Worm (Caenorhabditis elegans) whole organism, young adult: ENCODE measurements around the gene F59F3.6.
A peak's percentile ranks its signal among the peaks of the same experiment; 100 is the strongest.

Source experiments
- B0035.1 ChIP-seq: sonication (generic microtip); optimal IDR thresholded peaks from 2 replicates; lab custom pipeline; 2016; ENCODE audit warnings: missing genetic modification characterization, mild to moderate bottlenecking, missing compliant biosample characterization, missing genotype, missing genetic modification reagents
- F39B2.1 ChIP-seq: fragments of 200-800 bp; sonication (Bioruptor generic); IDR thresholded peaks from 2 replicates; pipeline ENCODE4 v1.3.6; 2022; ENCODE audit warnings: missing genetic modification reagents, missing genetic modification characterization, missing compliant biosample characterization
- F57A8.1 ChIP-seq: fragments of 200-800 bp; sonication (Bioruptor generic); optimal IDR thresholded peaks from 2 replicates; lab custom pipeline; 2018; ENCODE audit warnings: mild to moderate bottlenecking, missing genetic modification characterization, moderate library complexity, missing compliant biosample characterization
- Y56A3A.18 ChIP-seq: fragments of 200-800 bp; sonication (Bioruptor generic); IDR thresholded peaks from 2 replicates; pipeline ENCODE4 v1.3.6; 2022; ENCODE audit warnings: missing genetic modification reagents, missing genetic modification characterization, missing compliant biosample characterization
- Y67H2A.10 ChIP-seq: fragments of 200-800 bp; sonication (Bioruptor generic); conservative IDR thresholded peaks from 2 replicates; pipeline ENCODE4 v1.3.6; 2022; ENCODE audit warnings: missing genetic modification reagents, missing genetic modification characterization, missing compliant biosample characterization
- Y79H2A.3 ChIP-seq: fragments of 200-800 bp; sonication (Bioruptor generic); conservative IDR thresholded peaks from 2 replicates; pipeline ENCODE4 v1.3.6; 2022; ENCODE audit warnings: missing genetic modification reagents, missing genetic modification characterization, missing compliant biosample characterization
- aptf-3 ChIP-seq: fragments of 200-800 bp; sonication (Bioruptor generic); IDR thresholded peaks from 2 replicates; pipeline ENCODE4 v1.3.6; 2022; ENCODE audit warnings: missing genetic modification characterization, missing compliant biosample characterization
- attf-6 ChIP-seq: fragments of 200-800 bp; sonication (Bioruptor generic); IDR thresholded peaks from 2 replicates; pipeline ENCODE4 v1.3.6; 2022; ENCODE audit warnings: missing genetic modification reagents, missing genetic modification characterization, missing compliant biosample characterization
- ceh-79 ChIP-seq: sonication (generic microtip); optimal IDR thresholded peaks from 2 replicates; lab custom pipeline; 2017; ENCODE audit warnings: mild to moderate bottlenecking, missing genetic modification characterization, missing compliant biosample characterization
- ceh-91 ChIP-seq: fragments of 200-800 bp; sonication (Bioruptor generic); IDR thresholded peaks from 2 replicates; pipeline ENCODE4 v1.3.6; 2022; ENCODE audit warnings: missing genetic modification reagents, missing genetic modification characterization, missing compliant biosample characterization
- efl-1 ChIP-seq: fragments of 150-350 bp; optimal IDR thresholded peaks from 2 replicates; lab custom pipeline; 2014; ENCODE audit warnings: missing biosample characterization, missing genetic modification reagents, missing genetic modification characterization
- egl-44 ChIP-seq: fragments of 200-800 bp; sonication (Bioruptor generic); IDR thresholded peaks from 2 replicates; pipeline ENCODE4 v1.3.6; 2022; ENCODE audit warnings: missing genetic modification reagents, missing genetic modification characterization, missing compliant biosample characterization
- egrh-3 ChIP-seq: fragments of 200-800 bp; sonication (Bioruptor generic); IDR thresholded peaks from 2 replicates; pipeline ENCODE4 v1.3.6; 2022; ENCODE audit warnings: missing genetic modification reagents, missing genetic modification characterization, missing compliant biosample characterization
- hrde-1 ChIP-seq: sonication (generic microtip); optimal IDR thresholded peaks from 2 replicates; lab custom pipeline; 2016; ENCODE audit warnings: missing genetic modification characterization, mild to moderate bottlenecking, missing compliant biosample characterization, moderate library complexity, missing genotype, missing genetic modification reagents, borderline replicate concordance
- lin-54 ChIP-seq: fragments of 200-800 bp; sonication (Bioruptor generic); optimal IDR thresholded peaks from 2 replicates; lab custom pipeline; 2018; ENCODE audit warnings: mild to moderate bottlenecking, missing genetic modification characterization, missing compliant biosample characterization
- lsl-1 ChIP-seq: fragments of 200-800 bp; sonication (Bioruptor generic); optimal IDR thresholded peaks from 2 replicates; lab custom pipeline; 2018; ENCODE audit warnings: mild to moderate bottlenecking, missing genetic modification characterization, moderate library complexity, missing compliant biosample characterization
- madf-10 ChIP-seq: sonication (generic microtip); optimal IDR thresholded peaks from 2 replicates; lab custom pipeline; 2016; ENCODE audit warnings: mild to moderate bottlenecking, missing genetic modification characterization, missing compliant biosample characterization
- mel-28 ChIP-seq: sonication (generic microtip); optimal IDR thresholded peaks from 2 replicates; lab custom pipeline; 2016; ENCODE audit warnings: borderline replicate concordance, mild to moderate bottlenecking, missing genetic modification characterization, missing compliant biosample characterization
- nfyb-1 ChIP-seq: fragments of 200-800 bp; sonication (Bioruptor generic); IDR thresholded peaks from 2 replicates; pipeline ENCODE4 v1.3.6; 2022; ENCODE audit warnings: missing genetic modification reagents, missing genetic modification characterization, missing compliant biosample characterization
- nhr-120 ChIP-seq: fragments of 200-800 bp; sonication (Bioruptor generic); IDR thresholded peaks from 2 replicates; pipeline ENCODE4 v1.3.6; 2022; ENCODE audit warnings: missing genetic modification characterization, missing compliant biosample characterization
- nhr-27 ChIP-seq: fragments of 200-800 bp; sonication (Bioruptor generic); optimal IDR thresholded peaks from 2 replicates; lab custom pipeline; 2018; ENCODE audit warnings: mild to moderate bottlenecking, missing genetic modification characterization, moderate library complexity, missing compliant biosample characterization
- nhr-80 ChIP-seq: sonication (generic microtip); optimal IDR thresholded peaks from 2 replicates; lab custom pipeline; 2016; ENCODE audit warnings: missing genetic modification characterization, missing compliant biosample characterization
- xnd-1 ChIP-seq: sonication (generic microtip); optimal IDR thresholded peaks from 2 replicates; lab custom pipeline; 2016; ENCODE audit warnings: missing genotype, missing genetic modification reagents, missing genetic modification characterization, missing compliant biosample characterization
- ztf-28 ChIP-seq: fragments of 200-800 bp; sonication (Bioruptor generic); IDR thresholded peaks from 2 replicates; pipeline ENCODE4 v1.3.6; 2022; ENCODE audit warnings: missing genetic modification reagents, missing genetic modification characterization, missing compliant biosample characterization
- ztf-3 ChIP-seq: fragments of 200-800 bp; sonication (Bioruptor generic); optimal IDR thresholded peaks from 2 replicates; lab custom pipeline; 2018; ENCODE audit warnings: mild to moderate bottlenecking, missing genetic modification characterization, missing compliant biosample characterization

Gene F59F3.6

DNA sequence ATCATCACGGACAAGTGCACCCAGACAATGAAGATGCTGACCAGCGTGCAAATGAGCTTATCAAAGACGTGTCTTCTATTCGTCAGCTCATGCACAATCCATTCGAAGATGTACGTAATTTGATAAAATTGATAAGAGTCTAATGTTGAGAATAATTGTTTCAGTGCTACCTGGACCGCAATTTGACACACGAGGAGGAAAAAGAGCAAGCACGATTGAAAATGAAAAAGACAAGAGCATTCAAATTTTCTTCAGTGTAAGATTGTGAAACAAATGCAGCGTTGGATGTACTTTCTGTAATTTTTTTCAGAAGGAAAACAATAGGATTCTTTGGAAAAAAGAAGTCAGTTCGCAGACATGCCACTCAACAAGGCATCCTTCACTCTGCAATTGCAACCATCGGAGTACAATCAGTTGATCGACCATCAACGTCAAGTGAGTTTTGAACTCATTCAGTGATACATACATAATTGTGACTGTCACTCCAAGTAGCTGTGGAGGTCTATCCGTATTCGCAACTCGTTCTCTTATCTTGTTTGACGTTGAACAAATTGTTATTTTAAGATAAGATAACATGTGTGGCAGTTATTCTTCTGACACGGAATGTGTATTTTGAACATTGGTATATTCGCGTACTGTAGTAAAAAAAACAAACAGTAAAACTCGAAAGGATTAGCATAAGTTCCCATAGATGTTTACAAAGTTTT lies 42.0 kb downstream of the F59F3.6 start:
- TF ChIP-seq nhr-80 (peak; percentile 84), ztf-28 (no peak)

DNA sequence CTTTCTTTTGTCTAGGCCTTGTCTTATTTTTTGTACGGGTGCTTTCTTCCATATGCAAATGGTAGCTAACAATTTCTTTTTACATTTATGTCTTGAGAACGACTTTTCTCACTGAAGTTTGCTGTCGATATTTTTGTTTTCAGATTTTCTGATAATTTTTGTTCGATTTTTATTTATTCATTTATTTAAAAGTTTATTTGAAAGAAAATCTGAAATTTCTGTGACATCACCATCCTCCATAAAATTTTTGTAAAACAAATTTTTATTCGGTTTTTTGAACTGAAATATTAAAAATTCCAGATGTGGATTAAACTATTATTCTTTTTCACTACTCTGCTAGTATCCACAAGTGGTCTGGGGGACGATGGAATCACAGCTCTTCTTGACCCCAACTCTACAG lies 45.2 kb downstream of the F59F3.6 start, which contains the start of gene pbo-4:
Gene pbo-4 (plus strand): TSS at position 301 of the 400 bp plus-strand sequence.
- no peak for TF ChIP-seq nhr-27 (tag; lab: Kevin White, UChicago)
- no peak for TF ChIP-seq lin-54 (GFP tag; lab: Kevin White, UChicago)
- no peak for TF ChIP-seq aptf-3
- no peak for TF ChIP-seq Y79H2A.3

DNA sequence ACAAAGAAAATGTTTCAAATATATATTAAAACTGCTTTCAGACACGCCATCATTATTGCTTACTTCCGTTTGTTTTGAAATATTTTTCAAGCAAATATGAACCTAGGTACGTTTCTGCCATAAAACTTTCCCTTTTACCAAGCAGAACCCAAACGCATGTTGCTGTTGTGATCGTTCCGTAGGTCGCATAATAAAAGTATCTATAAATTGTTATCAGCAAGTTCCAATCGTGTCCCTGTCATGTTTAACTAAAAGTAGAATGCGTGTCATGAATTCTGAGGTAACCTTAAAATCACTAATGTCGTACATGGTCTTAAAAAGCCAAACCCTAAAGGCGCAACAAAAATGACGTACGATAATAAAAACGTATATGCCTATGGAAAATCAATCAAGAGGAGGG lies 47.2 kb downstream of the F59F3.6 start:
- TF ChIP-seq egl-44 (GFP tag; lab: Robert Waterston, UW) (no peak), hrde-1 (tag; lab: Kevin White, UChicago) (no peak), nhr-120 (GFP tag; lab: Robert Waterston, UW) (no peak), nhr-80 (peak; percentile 6), Y79H2A.3 (no peak), madf-10 (tag; lab: Kevin White, UChicago) (no peak)

DNA sequence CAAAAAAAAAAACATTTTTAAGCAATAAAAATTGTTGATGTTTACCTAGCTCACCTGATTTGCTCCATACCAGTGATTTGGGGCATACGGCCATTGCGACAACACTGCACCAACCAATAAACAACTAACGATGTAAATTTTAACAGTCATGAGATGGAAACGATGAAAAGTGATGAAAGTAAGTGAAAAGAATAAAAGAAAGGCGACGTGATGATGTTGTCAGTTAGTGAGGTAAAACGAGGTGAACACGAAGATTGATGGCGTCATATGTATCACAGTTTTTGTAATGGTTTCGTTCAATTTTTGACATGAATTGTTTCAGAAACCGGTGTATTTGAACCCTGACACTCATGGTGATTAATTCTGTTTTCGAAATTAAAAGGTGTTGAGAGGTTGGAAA lies 47.9 kb downstream of the F59F3.6 start, which contains the start of gene K09C8.7:
Gene K09C8.7 (minus strand): TSS at position 226 of the 400 bp plus-strand sequence.
- TF ChIP-seq egrh-3 (GFP tag; lab: Robert Waterston, UW) (no peak), xnd-1 (tag; lab: Kevin White, UChicago) (no peak), ceh-91 (GFP tag; lab: Robert Waterston, UW) (no peak), Y67H2A.10 (GFP tag; lab: Robert Waterston, UW) (no peak), mel-28 (tag; lab: Kevin White, UChicago) (no peak), ceh-79 (no peak), lsl-1 (GFP tag; lab: Kevin White, UChicago) (no peak), efl-1 (GFP tag; lab: Kevin White, UChicago) (no peak)

DNA sequence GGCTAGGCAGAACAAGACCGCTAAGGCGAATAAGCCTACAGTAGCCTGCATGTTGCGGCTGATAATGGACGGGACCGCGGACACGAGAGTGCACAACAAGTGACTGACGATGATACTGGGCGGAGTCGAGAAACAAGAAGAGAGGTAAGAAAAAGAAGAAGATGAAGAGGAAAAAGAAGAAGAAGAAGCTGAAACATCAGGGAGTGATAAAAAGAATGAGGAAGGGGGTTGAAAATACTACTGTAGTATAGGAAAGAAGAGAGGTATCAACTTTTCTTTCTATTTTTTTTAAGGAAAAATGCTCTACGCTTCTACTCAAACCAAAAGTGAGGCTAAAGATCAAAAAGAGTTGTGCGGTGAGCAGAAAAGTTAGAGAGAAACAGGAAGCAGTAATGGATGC lies 50.2 kb downstream of the F59F3.6 start, which contains the start of gene T21B6.3:
Gene T21B6.3 (minus strand): TSS at position 101 of the 400 bp plus-strand sequence.
- TF ChIP-seq F57A8.1 (GFP tag; lab: Kevin White, UChicago) (no peak), F39B2.1 (GFP tag; lab: Robert Waterston, UW) (no peak), attf-6 (no peak), ztf-3 (GFP tag; lab: Kevin White, UChicago) (no peak), Y56A3A.18 (GFP tag; lab: Robert Waterston, UW) (no peak), nhr-120 (GFP tag; lab: Robert Waterston, UW) (no peak), lsl-1 (GFP tag; lab: Kevin White, UChicago) (no peak), nfyb-1 (GFP tag; lab: Robert Waterston, UW) (no peak), B0035.1 (no peak)
- TF ChIP-seq, all 124 proteins: peak for 0
